Worm (Caenorhabditis elegans): ENCODE data around the gene C14B4.2.

DNA sequence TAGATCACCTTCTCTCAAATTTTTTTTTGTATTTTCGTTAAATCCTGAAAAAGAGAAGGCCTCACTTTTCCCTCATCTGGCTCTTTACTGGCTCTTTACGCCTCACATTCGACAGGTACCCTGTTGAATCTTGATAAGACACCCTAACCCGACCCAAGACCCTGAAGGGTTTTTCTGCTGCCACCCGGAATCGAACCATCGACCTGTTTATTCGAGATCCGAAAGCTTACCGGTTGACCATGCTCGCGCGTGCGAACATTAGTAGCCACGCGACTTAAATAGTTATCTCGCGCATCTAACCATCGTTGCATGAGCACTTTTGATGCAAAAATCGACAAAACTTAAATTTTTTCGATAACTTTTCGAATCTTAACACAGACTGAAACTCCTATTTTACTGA lies 7.2 kb downstream of the C14B4.2 start:
- TF ChIP-seq nhr-76 (tag; optimal IDR thresholded peaks at IDR 0.05), result no peak
- TF ChIP-seq lin-13 (GFP tag; optimal IDR thresholded peaks at IDR 0.05), result no peak
- no peak for TF ChIP-seq pqm-1 (tag; optimal IDR thresholded peaks at IDR 0.05)
- no peak for TF ChIP-seq ztf-11 (tag; optimal IDR thresholded peaks at IDR 0.05)
- no peak for TF ChIP-seq unc-62 (GFP tag; optimal IDR thresholded peaks at IDR 0.05)
- TF ChIP-seq nhr-90 (tag; optimal IDR thresholded peaks at IDR 0.05; ENCODE audit: poor library complexity), result no peak
- TF ChIP-seq aha-1 (tag; optimal IDR thresholded peaks at IDR 0.05), result no peak
- no peak for TF ChIP-seq aly-2 (tag; optimal IDR thresholded peaks at IDR 0.05)
- TF ChIP-seq nhr-12 (tag; optimal IDR thresholded peaks at IDR 0.05), result no peak
- TF ChIP-seq unc-30 (tag; optimal IDR thresholded peaks at IDR 0.05), result no peak
- TF ChIP-seq unc-86 (tag; optimal IDR thresholded peaks at IDR 0.05), result no peak
- TF ChIP-seq nhr-11 (tag; optimal IDR thresholded peaks at IDR 0.05), result no peak
